Worm (Caenorhabditis elegans) whole organism, mixed stage, embryonic: ENCODE results near the gene tut-2.

Experiments used
- ces-1 ChIP-seq: fragments of 150-350 bp; optimal IDR thresholded peaks from 2 replicates; lab custom pipeline; 2014; ENCODE audit warnings: missing biosample characterization, missing genetic modification reagents, missing genetic modification characterization
- elt-1 ChIP-seq: sonication (generic microtip); optimal IDR thresholded peaks from 2 replicates; lab custom pipeline; 2017; ENCODE audit warnings: missing genetic modification characterization, mild to moderate bottlenecking, missing compliant biosample characterization, antibody characterized with exemption, moderate library complexity, borderline replicate concordance; ENCODE audit not compliant: insufficient read depth
- lsy-2 ChIP-seq: fragments of 150-350 bp; optimal IDR thresholded peaks from 2 replicates; lab custom pipeline; 2014; ENCODE audit warnings: missing biosample characterization, missing genetic modification characterization
- nhr-28 ChIP-seq: fragments of 150-350 bp; optimal IDR thresholded peaks from 2 replicates; lab custom pipeline; 2014; ENCODE audit warnings: missing biosample characterization, missing genetic modification characterization
- nhr-76 ChIP-seq: sonication (generic microtip); optimal IDR thresholded peaks from 2 replicates; lab custom pipeline; 2017; ENCODE audit warnings: missing biosample characterization, missing genetic modification characterization
- pha-4 ChIP-seq: fragments of 150-350 bp; optimal IDR thresholded peaks from 2 replicates; lab custom pipeline; 2018; ENCODE audit warnings: missing biosample characterization, missing genetic modification reagents, missing genetic modification characterization
- snpc-4 ChIP-seq: fragments of 150-350 bp; optimal IDR thresholded peaks from 2 replicates; lab custom pipeline; 2014; ENCODE audit warnings: missing biosample characterization, missing genetic modification characterization
- ztf-11 ChIP-seq: fragments of 150-350 bp; optimal IDR thresholded peaks from 2 replicates; lab custom pipeline; 2014; ENCODE audit warnings: missing biosample characterization, missing genetic modification characterization

ce11 chrV:10659343-10659742, 1.3 kb downstream of the tut-2 start:
- TF ChIP-seq lsy-2, result no peak
- no peak for TF ChIP-seq ces-1 (GFP tag; lab: Kevin White, UChicago)
- TF ChIP-seq elt-1 (tag; lab: Kevin White, UChicago), result no peak
- TF ChIP-seq nhr-76 (tag; lab: Kevin White, UChicago), result no peak
- no peak for TF ChIP-seq pha-4 (tag; lab: Kevin White, UChicago)
- no peak for TF ChIP-seq ztf-11 (tag; lab: Kevin White, UChicago)
- TF ChIP-seq snpc-4, result no peak
- no peak for TF ChIP-seq nhr-28
